Worm (Caenorhabditis elegans) whole organism, L3 larva: Measurements from ENCODE around the gene C17C3.1.

Experiments used
- R02D3.7 ChIP-seq: fragments of 150-350 bp; optimal IDR thresholded peaks from 2 replicates; lab custom pipeline; 2014; ENCODE audit warnings: missing biosample characterization, missing genetic modification characterization
- ZK546.5 ChIP-seq: sonication (generic microtip); optimal IDR thresholded peaks from 2 replicates; lab custom pipeline; 2017; ENCODE audit warnings: missing biosample characterization, missing genetic modification characterization
- aly-2 ChIP-seq: fragments of 150-350 bp; optimal IDR thresholded peaks from 2 replicates; lab custom pipeline; 2014; ENCODE audit warnings: missing biosample characterization, missing genetic modification characterization
- ama-1 ChIP-seq: fragments of 150-350 bp; optimal IDR thresholded peaks from 2 replicates; lab custom pipeline; 2018
- ceh-16 ChIP-seq: sonication (generic microtip); optimal IDR thresholded peaks from 2 replicates; lab custom pipeline; 2017; ENCODE audit warnings: missing biosample characterization, missing genetic modification characterization
- ceh-28 ChIP-seq: fragments of 150-350 bp; optimal IDR thresholded peaks from 2 replicates; lab custom pipeline; 2014; ENCODE audit warnings: missing biosample characterization, missing genetic modification reagents, missing genetic modification characterization
- ceh-82 ChIP-seq: fragments of 150-350 bp; optimal IDR thresholded peaks from 2 replicates; lab custom pipeline; 2014; ENCODE audit warnings: missing biosample characterization, missing genetic modification characterization
- egl-5 ChIP-seq: fragments of 150-350 bp; optimal IDR thresholded peaks from 2 replicates; lab custom pipeline; 2017; ENCODE audit warnings: missing biosample characterization, missing genetic modification reagents, missing genetic modification characterization, inconsistent platforms
- elt-2 ChIP-seq: sonication (generic microtip); optimal IDR thresholded peaks from 2 replicates; lab custom pipeline; 2016; ENCODE audit warnings: missing genetic modification reagents, mild to moderate bottlenecking, missing genetic modification characterization, missing compliant biosample characterization
- eor-1 ChIP-seq, 2 experiments: fragments of 150-350 bp; optimal IDR thresholded peaks; 2 replicates each; lab custom pipeline; 2014 to 2018; ENCODE audit warnings: missing biosample characterization in 2 of 2, missing genetic modification characterization in 2 of 2
- fkh-10 ChIP-seq: sonication (generic microtip); optimal IDR thresholded peaks from 2 replicates; lab custom pipeline; 2017; ENCODE audit warnings: missing biosample characterization, missing genetic modification reagents, missing genetic modification characterization
- fos-1 ChIP-seq: fragments of 150-350 bp; optimal IDR thresholded peaks from 2 replicates; lab custom pipeline; 2014; ENCODE audit warnings: missing biosample characterization, missing genetic modification characterization
- hmg-11 ChIP-seq: sonication (generic microtip); optimal IDR thresholded peaks from 2 replicates; lab custom pipeline; 2016; ENCODE audit warnings: missing genetic modification characterization, missing compliant biosample characterization
- jun-1 ChIP-seq: fragments of 150-350 bp; optimal IDR thresholded peaks from 2 replicates; lab custom pipeline; 2014; ENCODE audit warnings: missing biosample characterization, missing genetic modification reagents, missing genetic modification characterization
- lin-15B ChIP-seq: fragments of 150-350 bp; optimal IDR thresholded peaks from 2 replicates; lab custom pipeline; 2014; ENCODE audit warnings: missing biosample characterization, missing genetic modification characterization
- lin-39 ChIP-seq: fragments of 150-350 bp; optimal IDR thresholded peaks from 2 replicates; lab custom pipeline; 2018; ENCODE audit warnings: missing biosample characterization, missing genetic modification reagents, missing genetic modification characterization
- lsy-12 ChIP-seq: sonication (generic microtip); optimal IDR thresholded peaks from 2 replicates; lab custom pipeline; 2016; ENCODE audit warnings: mild to moderate bottlenecking, missing genetic modification characterization, missing compliant biosample characterization
- mml-1 ChIP-seq: fragments of 150-350 bp; sonication (generic microtip); optimal IDR thresholded peaks from 3 replicates; lab custom pipeline; 2014; ENCODE audit warnings: missing biosample characterization, missing genetic modification characterization
- nfya-1 ChIP-seq: sonication (generic microtip); optimal IDR thresholded peaks from 2 replicates; lab custom pipeline; 2017; ENCODE audit warnings: missing genetic modification characterization, mild to moderate bottlenecking, missing compliant biosample characterization, antibody characterized with exemption, moderate library complexity; ENCODE audit not compliant: insufficient read depth
- nhr-12 ChIP-seq: fragments of 150-350 bp; optimal IDR thresholded peaks from 2 replicates; lab custom pipeline; 2014; ENCODE audit warnings: missing biosample characterization, missing genetic modification characterization
- nhr-23 ChIP-seq: fragments of 150-350 bp; optimal IDR thresholded peaks from 2 replicates; lab custom pipeline; 2014; ENCODE audit warnings: missing biosample characterization, missing genetic modification reagents, missing genetic modification characterization
- nhr-25 ChIP-seq: sonication (generic microtip); optimal IDR thresholded peaks from 2 replicates; lab custom pipeline; 2017; ENCODE audit warnings: missing biosample characterization, missing genetic modification characterization
- nhr-28 ChIP-seq: fragments of 150-350 bp; optimal IDR thresholded peaks from 2 replicates; lab custom pipeline; 2014; ENCODE audit warnings: missing biosample characterization, missing genetic modification characterization
- nhr-43 ChIP-seq: sonication (generic microtip); optimal IDR thresholded peaks from 2 replicates; lab custom pipeline; 2016; ENCODE audit warnings: mild to moderate bottlenecking, missing genetic modification characterization, missing compliant biosample characterization; ENCODE audit not compliant: poor library complexity, severe bottlenecking
- nhr-67 ChIP-seq: fragments of 150-350 bp; optimal IDR thresholded peaks from 2 replicates; lab custom pipeline; 2014; ENCODE audit warnings: missing biosample characterization, missing genetic modification characterization
- nhr-76 ChIP-seq: fragments of 150-350 bp; sonication (generic microtip); optimal IDR thresholded peaks from 5 replicates; lab custom pipeline; 2014; ENCODE audit warnings: missing biosample characterization, missing genetic modification characterization
- pha-4 ChIP-seq: fragments of 150-350 bp; optimal IDR thresholded peaks from 2 replicates; lab custom pipeline; 2014; ENCODE audit warnings: missing biosample characterization, missing genetic modification reagents, missing genetic modification characterization
- pqm-1 ChIP-seq: fragments of 150-350 bp; optimal IDR thresholded peaks from 2 replicates; lab custom pipeline; 2017; ENCODE audit warnings: missing biosample characterization, missing genetic modification characterization, inconsistent platforms
- skn-1 ChIP-seq: fragments of 150-350 bp; optimal IDR thresholded peaks from 2 replicates; lab custom pipeline; 2014; ENCODE audit warnings: missing biosample characterization, missing genetic modification characterization
- snpc-4 ChIP-seq: fragments of 150-350 bp; optimal IDR thresholded peaks from 2 replicates; lab custom pipeline; 2014; ENCODE audit warnings: missing biosample characterization, missing genetic modification characterization
- tbx-2 ChIP-seq: sonication (generic microtip); optimal IDR thresholded peaks from 2 replicates; lab custom pipeline; 2016; ENCODE audit warnings: mild to moderate bottlenecking, missing genetic modification characterization, missing compliant biosample characterization
- unc-62 ChIP-seq: fragments of 150-350 bp; sonication (generic microtip); optimal IDR thresholded peaks from 4 replicates; lab custom pipeline; 2014; ENCODE audit warnings: missing biosample characterization, missing genetic modification reagents, missing genetic modification characterization
- zag-1 ChIP-seq: fragments of 150-350 bp; optimal IDR thresholded peaks from 2 replicates; lab custom pipeline; 2014; ENCODE audit warnings: missing biosample characterization, missing genetic modification characterization
- ztf-11 ChIP-seq: fragments of 150-350 bp; optimal IDR thresholded peaks from 2 replicates; lab custom pipeline; 2014; ENCODE audit warnings: missing biosample characterization, missing genetic modification characterization
- ztf-4 ChIP-seq: fragments of 150-350 bp; optimal IDR thresholded peaks from 2 replicates; lab custom pipeline; 2014; ENCODE audit warnings: missing biosample characterization, missing genetic modification characterization

The C17C3.1 gene

DNA sequence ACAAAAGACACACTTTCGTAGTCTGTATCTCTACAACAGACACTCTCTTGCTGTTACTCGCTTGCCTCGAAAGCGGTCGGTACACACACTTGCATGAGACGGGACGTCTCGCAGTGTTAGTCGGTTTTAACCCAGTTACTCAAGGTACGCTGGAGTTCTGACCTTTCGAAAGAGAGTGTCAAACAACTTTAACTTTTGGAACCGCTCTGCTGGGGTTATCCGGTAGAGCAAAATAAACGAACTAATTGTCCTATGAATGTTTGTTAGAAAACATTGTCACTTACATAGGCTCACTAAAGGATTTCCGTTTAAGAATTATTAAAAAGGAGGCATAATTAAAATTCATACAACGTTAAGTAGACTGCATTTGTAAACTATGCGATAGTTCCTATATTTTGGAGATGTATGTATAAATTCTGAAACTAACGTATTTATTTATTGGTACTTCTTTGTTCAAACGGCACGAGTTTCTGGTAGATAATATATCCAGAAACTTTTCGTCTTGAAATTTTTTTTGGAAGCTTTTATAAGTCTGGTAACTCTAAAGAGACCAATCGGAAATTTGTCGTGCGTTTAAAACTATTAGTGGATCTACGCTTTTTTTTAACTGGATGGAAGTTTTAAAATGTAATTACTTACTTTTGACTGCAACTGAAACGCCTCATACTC, 26.8 kb upstream of the C17C3.1 start (continued):
- peak; percentile 97 for TF ChIP-seq nfya-1 (tag; lab: Kevin White, UChicago)
- TF ChIP-seq, all 47 proteins: peak for 43

DNA sequence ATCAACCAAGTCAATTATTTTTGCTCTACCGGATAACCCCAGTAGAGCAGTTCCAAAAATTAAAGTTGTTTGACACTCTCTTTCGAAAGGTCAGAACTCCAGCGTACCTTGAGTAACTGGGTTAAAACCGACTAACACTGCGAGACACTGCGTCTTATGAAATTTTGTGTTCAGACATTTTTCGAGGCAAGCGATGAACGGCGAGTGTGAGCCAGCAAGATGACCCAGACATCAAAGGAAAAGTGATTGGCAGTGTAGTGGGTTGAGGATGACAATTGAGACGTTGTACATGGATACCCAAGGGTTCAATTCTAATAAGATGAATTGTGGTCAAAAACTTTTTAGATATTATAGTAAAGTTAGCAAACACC, 26.2 kb upstream of the C17C3.1 start:
- TF ChIP-seq ZK546.5 (tag; lab: Kevin White, UChicago) (no peak), nhr-76 (tag; lab: Kevin White, UChicago) (no peak), nhr-43 (tag; lab: Kevin White, UChicago) (peak; percentile 63), ceh-28 (tag; lab: Kevin White, UChicago) (peak; percentile 58), nhr-25 (tag; lab: Kevin White, UChicago) (peak; percentile 60), skn-1 (tag; lab: Kevin White, UChicago) (peak; percentile 57), lin-15B (tag; lab: Kevin White, UChicago) (peak; percentile 26), nhr-67 (tag; lab: Kevin White, UChicago) (no peak), egl-5 (tag; lab: Kevin White, UChicago) (peak; percentile 60), mml-1 (no peak), ztf-11 (no peak), ama-1 (lab: Kevin White, UChicago) (peak; percentile 99), fkh-10 (GFP tag; lab: Kevin White, UChicago) (no peak), tbx-2 (tag; lab: Kevin White, UChicago) (no peak), zag-1 (tag; lab: Kevin White, UChicago) (no peak), R02D3.7 (tag; lab: Kevin White, UChicago) (no peak), nhr-12 (tag; lab: Kevin White, UChicago) (no peak), eor-1 (tag; optimal IDR thresholded peaks at IDR 0.05; lab: Kevin White, UChicago) (no peak), lin-39 (tag; lab: Kevin White, UChicago) (peak; percentile 72), nhr-28 (tag; lab: Kevin White, UChicago) (no peak), elt-2 (peak; percentile 84), snpc-4 (tag; lab: Kevin White, UChicago) (peak; percentile 99), hmg-11 (no peak), ceh-16 (tag; lab: Kevin White, UChicago) (no peak), jun-1 (peak; percentile 41), pha-4 (peak; percentile 81), nhr-23 (tag; lab: Kevin White, UChicago) (peak; percentile 55), pqm-1 (tag; lab: Kevin White, UChicago) (peak; percentile 31), unc-62 (peak; percentile 51), nfya-1 (tag; lab: Kevin White, UChicago) (peak; percentile 80)
- TF ChIP-seq, all 47 proteins: peak for 16

DNA sequence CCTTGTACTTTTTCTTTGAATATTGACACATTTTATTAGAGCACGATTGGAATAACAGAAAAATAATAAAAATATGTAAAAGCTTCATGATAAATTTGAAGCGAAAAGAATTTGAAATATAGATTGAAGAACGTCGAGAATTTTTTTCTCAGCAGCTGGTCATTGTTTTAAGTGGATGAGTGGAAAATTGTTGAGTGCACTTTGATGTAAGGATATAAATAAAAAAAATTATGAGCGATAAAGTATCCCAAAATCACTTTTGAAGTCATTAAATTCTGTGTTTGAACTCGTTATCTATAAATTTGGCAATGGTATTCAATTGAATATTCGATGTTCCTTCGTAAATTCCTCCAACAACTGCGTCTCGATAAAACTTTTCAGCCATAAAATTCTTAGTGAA, 25.6 kb upstream of the C17C3.1 start, which contains the start of gene ins-13:
TSS of gene ins-13 (minus strand) at position 101 of the 400 bp plus-strand sequence.
- TF ChIP-seq jun-1 (no peak), ZK546.5 (tag; lab: Kevin White, UChicago) (no peak), aly-2 (tag; lab: Kevin White, UChicago) (no peak), ceh-82 (tag; lab: Kevin White, UChicago) (no peak), snpc-4 (tag; lab: Kevin White, UChicago) (no peak), fkh-10 (GFP tag; lab: Kevin White, UChicago) (no peak), unc-62 (no peak), lsy-12 (no peak), skn-1 (tag; lab: Kevin White, UChicago) (no peak), nhr-67 (tag; lab: Kevin White, UChicago) (no peak), fos-1 (tag; lab: Kevin White, UChicago) (no peak), tbx-2 (tag; lab: Kevin White, UChicago) (no peak), nhr-76 (tag; lab: Kevin White, UChicago) (no peak), nfya-1 (tag; lab: Kevin White, UChicago) (no peak)

DNA sequence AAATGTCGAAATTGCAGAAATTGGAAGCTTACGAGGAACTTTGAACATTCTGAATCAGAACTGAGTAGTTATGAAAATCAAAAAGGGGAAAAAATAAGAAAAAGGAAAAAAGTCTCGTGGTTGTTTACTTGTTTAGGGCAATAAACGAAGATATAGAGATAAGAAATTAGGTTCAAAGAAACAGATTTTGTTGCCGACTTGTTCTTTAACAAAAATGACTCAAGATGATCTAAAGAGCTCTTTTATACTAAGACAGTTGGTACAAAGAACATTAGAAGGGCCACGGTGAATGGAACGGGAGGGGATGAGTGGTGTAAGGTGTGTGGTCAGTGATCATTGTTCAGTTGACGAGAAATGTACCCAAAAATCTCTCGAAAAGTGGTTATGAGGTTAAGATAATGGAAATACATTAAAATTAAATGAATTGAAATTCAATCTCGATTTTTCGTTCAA, 22.9 kb upstream of the C17C3.1 start, which contains the start of gene acdh-2:
TSS of gene acdh-2 (minus strand) at position 51 of the 453 bp plus-strand sequence.
- TF ChIP-seq nfya-1 (tag; lab: Kevin White, UChicago) (peak; percentile 35), nhr-43 (tag; lab: Kevin White, UChicago) (peak; percentile 18), pqm-1 (tag; lab: Kevin White, UChicago) (no peak), ztf-4 (no peak)
